Worm (Caenorhabditis elegans) whole organism, late embryonic: Measurements from ENCODE around the gene ZC155.4.

Experiments used
- K09A11.1 ChIP-seq: sonication (generic microtip); optimal IDR thresholded peaks from 2 replicates; lab custom pipeline; 2017; ENCODE audit warnings: antibody characterized with exemption, mild to moderate bottlenecking, missing genetic modification characterization, missing compliant biosample characterization; ENCODE audit not compliant: insufficient read depth
- T23F11.4 ChIP-seq: fragments of 200-800 bp; sonication (Bioruptor generic); optimal IDR thresholded peaks from 2 replicates; lab custom pipeline; 2018; ENCODE audit warnings: mild to moderate bottlenecking, missing genetic modification characterization, missing compliant biosample characterization
- ahr-1 ChIP-seq: sonication (generic microtip); optimal IDR thresholded peaks from 2 replicates; lab custom pipeline; 2016; ENCODE audit warnings: missing genetic modification characterization, missing compliant biosample characterization
- ama-1 ChIP-seq: fragments of 150-350 bp; optimal IDR thresholded peaks from 2 replicates; lab custom pipeline; 2014
- ceh-14 ChIP-seq: sonication (generic microtip); optimal IDR thresholded peaks from 2 replicates; lab custom pipeline; 2016; ENCODE audit warnings: missing genotype, missing genetic modification characterization, missing compliant biosample characterization
- ceh-2 ChIP-seq: sonication (generic microtip); optimal IDR thresholded peaks from 2 replicates; lab custom pipeline; 2016; ENCODE audit warnings: missing genotype, missing genetic modification characterization, missing compliant biosample characterization
- ceh-22 ChIP-seq: sonication (generic microtip); optimal IDR thresholded peaks from 2 replicates; lab custom pipeline; 2017; ENCODE audit warnings: missing biosample characterization, missing genetic modification characterization
- ceh-24 ChIP-seq: sonication (generic microtip); optimal IDR thresholded peaks from 2 replicates; lab custom pipeline; 2016; ENCODE audit warnings: mild to moderate bottlenecking, missing genetic modification characterization, missing compliant biosample characterization
- ceh-30 ChIP-seq: fragments of 150-350 bp; optimal IDR thresholded peaks from 2 replicates; lab custom pipeline; 2014; ENCODE audit warnings: missing biosample characterization, missing genetic modification characterization
- ceh-34 ChIP-seq: sonication (generic microtip); optimal IDR thresholded peaks from 2 replicates; lab custom pipeline; 2016; ENCODE audit warnings: mild to moderate bottlenecking, missing genetic modification characterization, missing compliant biosample characterization
- ceh-6 ChIP-seq: fragments of 200-800 bp; sonication (Bioruptor generic); optimal IDR thresholded peaks from 2 replicates; lab custom pipeline; 2018; ENCODE audit warnings: mild to moderate bottlenecking, missing genetic modification characterization, missing compliant biosample characterization
- che-1 ChIP-seq: sonication (generic microtip); optimal IDR thresholded peaks from 2 replicates; lab custom pipeline; 2016; ENCODE audit warnings: mild to moderate bottlenecking, missing genetic modification characterization, missing compliant biosample characterization
- dve-1 ChIP-seq: sonication (generic microtip); optimal IDR thresholded peaks from 2 replicates; lab custom pipeline; 2017; ENCODE audit warnings: antibody characterized with exemption, mild to moderate bottlenecking, missing genetic modification characterization, missing compliant biosample characterization
- ets-4 ChIP-seq: sonication (generic microtip); optimal IDR thresholded peaks from 2 replicates; lab custom pipeline; 2016; ENCODE audit warnings: missing genetic modification characterization, missing compliant biosample characterization
- eyg-1 ChIP-seq: sonication (generic microtip); optimal IDR thresholded peaks from 2 replicates; lab custom pipeline; 2016; ENCODE audit warnings: missing genotype, missing genetic modification characterization, missing compliant biosample characterization
- fax-1 ChIP-seq: sonication (generic microtip); optimal IDR thresholded peaks from 2 replicates; lab custom pipeline; 2016; ENCODE audit warnings: missing genotype, missing genetic modification characterization, missing compliant biosample characterization
- fkh-10 ChIP-seq: fragments of 150-350 bp; optimal IDR thresholded peaks from 2 replicates; lab custom pipeline; 2014; ENCODE audit warnings: missing biosample characterization, missing genetic modification reagents, missing genetic modification characterization
- fkh-6 ChIP-seq: sonication (generic microtip); optimal IDR thresholded peaks from 2 replicates; lab custom pipeline; 2016; ENCODE audit warnings: missing genetic modification characterization, missing compliant biosample characterization
- hlh-13 ChIP-seq: fragments of 200-800 bp; sonication (Bioruptor generic); optimal IDR thresholded peaks from 2 replicates; lab custom pipeline; 2018; ENCODE audit warnings: mild to moderate bottlenecking, missing genetic modification characterization, missing compliant biosample characterization
- hlh-15 ChIP-seq: sonication (generic microtip); optimal IDR thresholded peaks from 2 replicates; lab custom pipeline; 2016; ENCODE audit warnings: missing genetic modification characterization, missing compliant biosample characterization
- hlh-30 ChIP-seq: sonication (generic microtip); optimal IDR thresholded peaks from 2 replicates; lab custom pipeline; 2017; ENCODE audit warnings: antibody characterized with exemption, missing genetic modification characterization, missing compliant biosample characterization; ENCODE audit not compliant: insufficient read depth
- hlh-8 ChIP-seq: sonication (generic microtip); optimal IDR thresholded peaks from 2 replicates; lab custom pipeline; 2016; ENCODE audit warnings: missing genotype, missing genetic modification characterization, missing compliant biosample characterization
- lim-6 ChIP-seq: sonication (generic microtip); optimal IDR thresholded peaks from 2 replicates; lab custom pipeline; 2016; ENCODE audit warnings: missing genetic modification characterization, missing compliant biosample characterization
- mec-3 ChIP-seq: sonication (generic microtip); optimal IDR thresholded peaks from 2 replicates; lab custom pipeline; 2016; ENCODE audit warnings: borderline replicate concordance, missing genetic modification characterization, missing compliant biosample characterization
- nfya-1 ChIP-seq: sonication (generic microtip); optimal IDR thresholded peaks from 2 replicates; lab custom pipeline; 2017; ENCODE audit warnings: missing genetic modification characterization, mild to moderate bottlenecking, missing compliant biosample characterization, antibody characterized with exemption, moderate library complexity
- odd-2 ChIP-seq: sonication (generic microtip); optimal IDR thresholded peaks from 2 replicates; lab custom pipeline; 2017; ENCODE audit warnings: antibody characterized with exemption, mild to moderate bottlenecking, missing genetic modification characterization, missing compliant biosample characterization
- pat-9 ChIP-seq: fragments of 200-800 bp; sonication (Bioruptor generic); optimal IDR thresholded peaks from 2 replicates; lab custom pipeline; 2018; ENCODE audit warnings: mild to moderate bottlenecking, missing genetic modification characterization, moderate library complexity, missing compliant biosample characterization
- pax-1 ChIP-seq: fragments of 150-350 bp; optimal IDR thresholded peaks from 2 replicates; lab custom pipeline; 2014; ENCODE audit warnings: missing biosample characterization, missing genetic modification characterization
- pha-4 ChIP-seq: fragments of 150-350 bp; optimal IDR thresholded peaks from 2 replicates; lab custom pipeline; 2018; ENCODE audit warnings: missing biosample characterization, missing genetic modification reagents, missing genetic modification characterization
- pqm-1 ChIP-seq: sonication (generic microtip); optimal IDR thresholded peaks from 2 replicates; lab custom pipeline; 2016; ENCODE audit warnings: missing genetic modification characterization, missing compliant biosample characterization
- pros-1 ChIP-seq: fragments of 150-350 bp; optimal IDR thresholded peaks from 2 replicates; lab custom pipeline; 2014; ENCODE audit warnings: missing biosample characterization, missing genetic modification reagents, missing genetic modification characterization
- rnt-1 ChIP-seq: sonication (generic microtip); optimal IDR thresholded peaks from 2 replicates; lab custom pipeline; 2016; ENCODE audit warnings: missing genetic modification characterization, missing compliant biosample characterization
- syd-9 ChIP-seq: sonication (generic microtip); optimal IDR thresholded peaks from 2 replicates; lab custom pipeline; 2016; ENCODE audit warnings: mild to moderate bottlenecking, missing genetic modification characterization, moderate library complexity, missing compliant biosample characterization
- tbx-7 ChIP-seq: sonication (generic microtip); optimal IDR thresholded peaks from 2 replicates; lab custom pipeline; 2016; ENCODE audit warnings: missing genotype, missing genetic modification characterization, missing compliant biosample characterization
- ttx-3 ChIP-seq: sonication (generic microtip); optimal IDR thresholded peaks from 2 replicates; lab custom pipeline; 2016; ENCODE audit warnings: missing genetic modification reagents, missing genetic modification characterization, missing compliant biosample characterization
- unc-3 ChIP-seq, 2 experiments: fragments of 200-800 bp in 1 of 2; sonication (Bioruptor generic) in 1 of 2; sonication (generic microtip) in 1 of 2; conservative IDR thresholded peaks in 1 of 2; optimal IDR thresholded peaks in 1 of 2; 2 replicates each; pipeline versions ENCODE4 v1.3.6 to Lab custom; 2016 to 2022; ENCODE audit warnings: missing compliant biosample characterization in 2 of 2, missing genetic modification characterization in 2 of 2, missing genetic modification reagents in 1 of 2
- unc-55 ChIP-seq: sonication (generic microtip); optimal IDR thresholded peaks from 2 replicates; lab custom pipeline; 2017; ENCODE audit warnings: missing biosample characterization, missing genetic modification reagents, missing genetic modification characterization
- unc-86 ChIP-seq: sonication (generic microtip); optimal IDR thresholded peaks from 2 replicates; lab custom pipeline; 2016; ENCODE audit warnings: missing genetic modification characterization, missing compliant biosample characterization

ZC155.4 gene

DNA sequence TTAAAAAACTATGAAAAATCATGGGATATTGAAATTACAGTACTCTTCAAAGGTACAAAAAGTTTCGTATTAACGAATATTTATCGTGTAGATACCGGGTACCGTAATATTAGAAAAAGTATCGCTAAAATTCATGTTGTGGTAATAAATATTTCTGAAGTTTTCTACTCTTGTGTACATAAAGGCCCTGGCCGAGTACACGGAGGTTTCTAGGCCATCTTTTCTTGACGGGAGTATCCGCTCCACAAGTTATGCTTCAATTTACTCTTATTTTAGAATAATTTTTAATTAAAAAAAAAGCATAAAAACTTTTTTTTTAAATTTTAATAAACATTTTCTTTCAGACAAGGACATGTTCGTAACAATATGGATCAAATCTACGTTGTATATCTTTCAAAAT, 17.9 kb upstream of the ZC155.4 start:
- TF ChIP-seq ceh-2 (tag; lab: Kevin White, UChicago) (no peak), hlh-30 (tag; lab: Kevin White, UChicago) (no peak), ceh-34 (tag; lab: Kevin White, UChicago) (no peak), ceh-24 (no peak), mec-3 (no peak), pqm-1 (no peak), pax-1 (no peak), ahr-1 (tag; lab: Kevin White, UChicago) (no peak), unc-55 (no peak), ama-1 (lab: Kevin White, UChicago) (no peak), hlh-8 (tag; lab: Kevin White, UChicago) (no peak), rnt-1 (no peak), fkh-10 (GFP tag; lab: Kevin White, UChicago) (no peak), nfya-1 (tag; lab: Kevin White, UChicago) (no peak), eyg-1 (tag; lab: Kevin White, UChicago) (no peak), dve-1 (tag; lab: Kevin White, UChicago) (no peak), ceh-14 (no peak), hlh-15 (tag; lab: Kevin White, UChicago) (no peak), K09A11.1 (tag; lab: Kevin White, UChicago) (no peak)

DNA sequence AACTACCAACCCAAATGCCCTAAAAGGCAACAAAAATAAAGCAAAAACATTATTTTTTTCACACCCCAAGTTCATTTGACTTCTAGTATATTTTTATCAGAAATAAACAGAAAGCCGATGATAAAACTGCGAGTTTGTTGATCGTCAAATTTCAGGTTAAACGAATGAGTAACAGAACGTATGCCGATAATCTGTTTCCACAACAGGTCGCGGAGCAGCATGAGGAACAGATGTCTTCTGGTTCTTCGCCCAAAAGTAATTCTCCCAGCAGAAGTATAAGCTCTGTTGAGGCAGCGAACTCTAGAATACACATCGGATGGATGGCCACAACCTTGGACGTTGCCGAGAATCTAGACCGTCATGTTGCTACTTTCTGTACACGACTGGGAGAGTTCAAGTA, 15.1 kb upstream of the ZC155.4 start, which contains the start of gene prmt-5:
Gene prmt-5 (plus strand): TSS at position 141 of the 400 bp plus-strand sequence.
- no peak for TF ChIP-seq syd-9 (tag; lab: Kevin White, UChicago)
- TF ChIP-seq nfya-1 (tag; lab: Kevin White, UChicago) = no peak
- no peak for TF ChIP-seq ceh-6
- no peak for TF ChIP-seq pros-1
- no peak for TF ChIP-seq ttx-3 (tag; lab: Kevin White, UChicago)
- TF ChIP-seq che-1 (tag; lab: Kevin White, UChicago) = no peak
- TF ChIP-seq pha-4 (tag; lab: Kevin White, UChicago) = no peak
- TF ChIP-seq ets-4 (tag; lab: Kevin White, UChicago) = no peak
- TF ChIP-seq pat-9 (tag; lab: Kevin White, UChicago) = no peak

DNA sequence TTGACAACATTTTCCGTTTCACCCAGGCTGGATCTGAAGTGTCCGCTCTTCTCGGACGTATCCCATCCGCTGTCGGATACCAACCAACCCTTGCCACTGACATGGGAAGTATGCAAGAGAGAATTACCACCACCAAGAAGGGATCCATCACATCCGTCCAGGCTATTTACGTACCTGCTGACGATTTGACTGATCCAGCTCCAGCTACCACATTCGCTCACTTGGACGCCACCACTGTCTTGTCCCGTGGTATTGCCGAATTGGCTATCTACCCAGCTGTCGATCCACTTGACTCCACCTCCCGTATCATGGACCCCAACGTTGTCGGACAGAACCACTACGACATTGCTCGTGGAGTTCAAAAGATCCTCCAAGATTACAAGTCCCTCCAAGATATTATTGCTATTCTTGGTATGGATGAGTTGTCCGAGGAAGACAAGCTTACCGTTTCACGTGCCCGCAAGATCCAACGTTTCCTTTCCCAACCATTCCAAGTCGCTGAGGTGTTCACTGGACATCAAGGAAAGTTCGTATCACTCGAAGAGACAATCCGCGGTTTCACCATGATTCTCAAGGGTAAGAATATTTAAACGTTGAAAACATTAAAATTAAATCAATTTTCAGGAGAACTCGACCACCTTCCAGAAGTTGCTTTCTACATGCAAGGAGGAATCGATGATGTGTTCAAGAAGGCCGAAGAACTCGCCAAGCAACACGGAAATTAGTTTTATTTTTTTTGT, 14.4 kb upstream of the ZC155.4 start:
- no peak for TF ChIP-seq fkh-6 (tag; lab: Kevin White, UChicago)
- TF ChIP-seq che-1 (tag; lab: Kevin White, UChicago) = no peak
- TF ChIP-seq nfya-1 (tag; lab: Kevin White, UChicago) = no peak
- no peak for TF ChIP-seq unc-86 (tag; lab: Kevin White, UChicago)
- TF ChIP-seq pax-1 = no peak
- no peak for TF ChIP-seq odd-2 (tag; lab: Kevin White, UChicago)
- TF ChIP-seq hlh-13 (GFP tag; lab: Kevin White, UChicago) = no peak
- TF ChIP-seq dve-1 (tag; lab: Kevin White, UChicago) = no peak
- TF ChIP-seq mec-3 = no peak
- TF ChIP-seq hlh-15 (tag; lab: Kevin White, UChicago) = no peak

DNA sequence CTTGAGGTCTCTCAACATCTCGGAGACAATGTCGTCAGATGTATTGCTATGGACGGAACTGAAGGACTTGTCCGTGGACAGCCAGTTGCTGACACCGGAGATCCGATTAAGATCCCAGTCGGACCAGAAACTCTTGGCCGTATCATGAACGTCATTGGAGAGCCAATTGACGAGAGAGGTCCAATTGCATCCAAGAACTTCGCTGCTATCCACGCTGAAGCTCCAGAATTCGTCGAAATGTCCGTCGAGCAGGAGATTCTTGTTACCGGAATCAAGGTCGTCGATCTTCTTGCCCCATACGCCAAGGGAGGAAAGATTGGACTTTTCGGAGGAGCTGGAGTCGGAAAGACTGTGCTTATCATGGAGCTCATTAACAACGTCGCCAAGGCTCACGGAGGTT, 13.6 kb upstream of the ZC155.4 start:
- TF ChIP-seq lim-6 (tag; lab: Kevin White, UChicago) (no peak), K09A11.1 (tag; lab: Kevin White, UChicago) (no peak), tbx-7 (tag; lab: Kevin White, UChicago) (no peak), ceh-30 (tag; lab: Kevin White, UChicago) (no peak), ceh-24 (no peak), unc-3 (GFP tag; conservative IDR thresholded peaks at IDR 0.05; lab: Robert Waterston, UW) (no peak), unc-3 (tag; optimal IDR thresholded peaks at IDR 0.05; lab: Kevin White, UChicago) (no peak), unc-86 (tag; lab: Kevin White, UChicago) (no peak), ceh-22 (no peak), fax-1 (no peak), T23F11.4 (GFP tag; lab: Kevin White, UChicago) (no peak)
